Fruit fly (Drosophila melanogaster) whole organism, prepupa: ENCODE results near the gene Srx.

Source experiments
- Blimp-1 ChIP-seq: fragments of 200-800 bp; sonication (Bioruptor generic); optimal IDR thresholded peaks from 3 replicates; lab custom pipeline; 2017; ENCODE audit warnings: missing biosample characterization, missing genetic modification characterization, mild to moderate bottlenecking, moderate library complexity, missing genetic modification reagents
- CG10631 ChIP-seq: fragments of 200-800 bp; sonication (Bioruptor generic); optimal IDR thresholded peaks from 2 replicates; lab custom pipeline; 2016; ENCODE audit warnings: missing biosample characterization, missing genetic modification characterization
- CG10669 ChIP-seq: fragments of 200-800 bp; sonication (Bioruptor generic); optimal IDR thresholded peaks from 3 replicates; lab custom pipeline; 2018; ENCODE audit warnings: missing biosample characterization, mild to moderate bottlenecking, missing genetic modification characterization, moderate library complexity
- CG11294 ChIP-seq: fragments of 200-800 bp; sonication (Bioruptor generic); IDR thresholded peaks from 2 replicates; pipeline ENCODE4 v1.3.6; 2022; ENCODE audit warnings: missing biosample characterization, missing genetic modification characterization
- CG1621 ChIP-seq: fragments of 200-800 bp; sonication (Bioruptor generic); optimal IDR thresholded peaks from 3 replicates; lab custom pipeline; 2018; ENCODE audit warnings: missing biosample characterization, mild to moderate bottlenecking, missing genetic modification characterization
- CG16779 ChIP-seq: fragments of 200-800 bp; sonication (Bioruptor generic); optimal IDR thresholded peaks from 3 replicates; lab custom pipeline; 2017; ENCODE audit warnings: missing biosample characterization, mild to moderate bottlenecking, missing genetic modification characterization
- CG3032 ChIP-seq: fragments of 200-800 bp; optimal IDR thresholded peaks from 2 replicates; lab custom pipeline; 2019; ENCODE audit warnings: missing biosample characterization, mild to moderate bottlenecking, missing genetic modification characterization, moderate library complexity
- CG31627 ChIP-seq: fragments of 200-800 bp; sonication (Bioruptor generic); optimal IDR thresholded peaks from 3 replicates; lab custom pipeline; 2016; ENCODE audit warnings: missing biosample characterization, missing genetic modification characterization
- CG34406 ChIP-seq: fragments of 200-800 bp; sonication (Bioruptor generic); optimal IDR thresholded peaks from 3 replicates; lab custom pipeline; 2016; ENCODE audit warnings: missing biosample characterization, missing genetic modification characterization
- CG6163 ChIP-seq: fragments of 200-800 bp; sonication (Bioruptor generic); IDR thresholded peaks from 3 replicates; pipeline ENCODE4 v1.3.6; 2022; ENCODE audit warnings: missing biosample characterization, missing genetic modification characterization
- CG6792 ChIP-seq: fragments of 200-800 bp; sonication (Bioruptor generic); optimal IDR thresholded peaks from 3 replicates; lab custom pipeline; 2016; ENCODE audit warnings: missing biosample characterization, missing genetic modification characterization
- CG6808 ChIP-seq: fragments of 200-800 bp; sonication (Bioruptor generic); optimal IDR thresholded peaks from 3 replicates; lab custom pipeline; 2017; ENCODE audit warnings: missing biosample characterization, missing genetic modification characterization, mild to moderate bottlenecking, moderate library complexity, missing genetic modification reagents
- CG6854 ChIP-seq: fragments of 200-800 bp; sonication (Bioruptor generic); optimal IDR thresholded peaks from 2 replicates; lab custom pipeline; 2017; ENCODE audit warnings: missing biosample characterization, mild to moderate bottlenecking, missing genetic modification characterization
- CG8319 ChIP-seq: fragments of 200-800 bp; sonication (Bioruptor generic); optimal IDR thresholded peaks from 3 replicates; lab custom pipeline; 2016; ENCODE audit warnings: missing biosample characterization, missing genetic modification characterization
- CG8632 ChIP-seq: fragments of 200-800 bp; sonication (Bioruptor generic); optimal IDR thresholded peaks from 3 replicates; lab custom pipeline; 2016; ENCODE audit warnings: missing biosample characterization, missing genetic modification characterization
- CG9139 ChIP-seq: fragments of 200-800 bp; sonication (Bioruptor generic); optimal IDR thresholded peaks from 3 replicates; lab custom pipeline; 2017; ENCODE audit warnings: missing biosample characterization, mild to moderate bottlenecking, missing genetic modification characterization
- Eip75B ChIP-seq: fragments of 200-800 bp; sonication (Bioruptor generic); optimal IDR thresholded peaks from 3 replicates; lab custom pipeline; 2016; ENCODE audit warnings: missing biosample characterization, missing genetic modification characterization
- Eip78C ChIP-seq: fragments of 200-800 bp; sonication (Bioruptor generic); peaks from one replicate; lab custom pipeline; 2016; ENCODE audit warnings: missing biosample characterization, missing genetic modification characterization
- Ets96B ChIP-seq: fragments of 200-800 bp; optimal IDR thresholded peaks from 2 replicates; lab custom pipeline; 2019; ENCODE audit warnings: missing biosample characterization, mild to moderate bottlenecking, missing genetic modification characterization, moderate library complexity
- Hr38 ChIP-seq: sonication (Bioruptor generic); optimal IDR thresholded peaks from 2 replicates; lab custom pipeline; 2016; ENCODE audit warnings: missing biosample characterization, missing genetic modification characterization
- Hr39 ChIP-seq: fragments of 200-800 bp; sonication (Bioruptor generic); optimal IDR thresholded peaks from 2 replicates; lab custom pipeline; 2016; ENCODE audit warnings: missing biosample characterization, missing genetic modification characterization
- Lpt ChIP-seq: fragments of 200-800 bp; sonication (Bioruptor generic); optimal IDR thresholded peaks from 3 replicates; lab custom pipeline; 2016; ENCODE audit warnings: missing biosample characterization, missing genetic modification characterization
- OdsH ChIP-seq: fragments of 200-800 bp; sonication (Bioruptor generic); optimal IDR thresholded peaks from 3 replicates; lab custom pipeline; 2016; ENCODE audit warnings: missing biosample characterization, missing genetic modification characterization
- Smox ChIP-seq: fragments of 200-800 bp; sonication (Bioruptor generic); optimal IDR thresholded peaks from 3 replicates; lab custom pipeline; 2016; ENCODE audit warnings: missing biosample characterization, missing genetic modification characterization
- Sox102F ChIP-seq: fragments of 200-800 bp; sonication (Bioruptor generic); optimal IDR thresholded peaks from 2 replicates; lab custom pipeline; 2016; ENCODE audit warnings: missing biosample characterization, mild to moderate bottlenecking, missing genetic modification characterization
- Sox14 ChIP-seq: fragments of 200-800 bp; sonication (Bioruptor generic); optimal IDR thresholded peaks from 3 replicates; lab custom pipeline; 2016; ENCODE audit warnings: missing biosample characterization, missing genetic modification characterization
- Sox15 ChIP-seq: fragments of 200-800 bp; sonication (Bioruptor generic); optimal IDR thresholded peaks from 3 replicates; lab custom pipeline; 2016; ENCODE audit warnings: missing biosample characterization, missing genetic modification characterization
- achi ChIP-seq: fragments of 200-800 bp; sonication (Bioruptor generic); optimal IDR thresholded peaks from 3 replicates; lab custom pipeline; 2016; ENCODE audit warnings: missing biosample characterization, missing genetic modification characterization
- acj6 ChIP-seq: fragments of 200-800 bp; sonication (Bioruptor generic); optimal IDR thresholded peaks from 3 replicates; lab custom pipeline; 2016; ENCODE audit warnings: missing biosample characterization, missing genetic modification characterization
- cyc ChIP-seq: fragments of 200-800 bp; sonication (Bioruptor generic); optimal IDR thresholded peaks from 3 replicates; lab custom pipeline; 2016; ENCODE audit warnings: missing biosample characterization, missing genetic modification characterization
- dac ChIP-seq: fragments of 200-800 bp; sonication (Bioruptor generic); optimal IDR thresholded peaks from 2 replicates; lab custom pipeline; 2017; ENCODE audit warnings: missing biosample characterization, mild to moderate bottlenecking, missing genetic modification characterization
- dsx ChIP-seq: fragments of 200-800 bp; optimal IDR thresholded peaks from 3 replicates; lab custom pipeline; 2019; ENCODE audit warnings: missing biosample characterization, mild to moderate bottlenecking, missing genetic modification characterization, moderate library complexity; ENCODE audit not compliant: poor library complexity, severe bottlenecking
- eg ChIP-seq: fragments of 200-800 bp; sonication (Bioruptor generic); IDR thresholded peaks from 3 replicates; pipeline ENCODE4 v1.3.6; 2022; ENCODE audit warnings: missing biosample characterization, missing genetic modification characterization
- esn ChIP-seq: fragments of 200-800 bp; sonication (Bioruptor generic); optimal IDR thresholded peaks from 2 replicates; lab custom pipeline; 2016; ENCODE audit warnings: missing biosample characterization, mild to moderate bottlenecking, missing genetic modification characterization, moderate library complexity
- fd59A ChIP-seq: fragments of 200-800 bp; sonication (Bioruptor generic); optimal IDR thresholded peaks from 2 replicates; lab custom pipeline; 2017; ENCODE audit warnings: missing biosample characterization, mild to moderate bottlenecking, missing genetic modification characterization, missing genetic modification reagents
- fkh ChIP-seq: fragments of 200-800 bp; sonication (Bioruptor generic); optimal IDR thresholded peaks from 3 replicates; lab custom pipeline; 2017; ENCODE audit warnings: missing biosample characterization, mild to moderate bottlenecking, missing genetic modification characterization, moderate library complexity
- lz ChIP-seq: fragments of 200-800 bp; sonication (Bioruptor generic); optimal IDR thresholded peaks from 3 replicates; lab custom pipeline; 2016; ENCODE audit warnings: missing biosample characterization, missing genetic modification characterization
- net ChIP-seq: fragments of 200-800 bp; sonication (Bioruptor generic); optimal IDR thresholded peaks from 3 replicates; lab custom pipeline; 2016; ENCODE audit warnings: missing biosample characterization, missing genetic modification characterization
- pdm3 ChIP-seq: fragments of 200-800 bp; sonication (Bioruptor generic); optimal IDR thresholded peaks from 3 replicates; lab custom pipeline; 2016; ENCODE audit warnings: missing biosample characterization, missing genetic modification characterization
- salr ChIP-seq, 2 experiments: fragments of 200-800 bp; sonication (Bioruptor generic); optimal IDR thresholded peaks; 3 replicates each; lab custom pipeline; 2016 to 2018; ENCODE audit warnings: missing biosample characterization in 2 of 2, missing genetic modification characterization in 2 of 2, mild to moderate bottlenecking in 1 of 2
- spab ChIP-seq: fragments of 200-800 bp; sonication (Bioruptor generic); optimal IDR thresholded peaks from 2 replicates; lab custom pipeline; 2017; ENCODE audit warnings: missing biosample characterization, mild to moderate bottlenecking, missing genetic modification characterization, missing genetic modification reagents
- ss ChIP-seq, 2 experiments: fragments of 200-800 bp; sonication (Bioruptor generic); optimal IDR thresholded peaks; 2 replicates in 1 of 2; 3 replicates in 1 of 2; lab custom pipeline; 2017 to 2018; ENCODE audit warnings: mild to moderate bottlenecking in 2 of 2, missing biosample characterization in 2 of 2, missing genetic modification characterization in 2 of 2, moderate library complexity in 1 of 2
- svp ChIP-seq: fragments of 200-800 bp; sonication (Bioruptor generic); peaks from one replicate; lab custom pipeline; 2016; ENCODE audit warnings: missing biosample characterization, missing genetic modification characterization
- topi ChIP-seq: fragments of 200-800 bp; sonication (Bioruptor generic); optimal IDR thresholded peaks from 3 replicates; lab custom pipeline; 2016; ENCODE audit warnings: missing biosample characterization, missing genetic modification characterization
- vri ChIP-seq: fragments of 200-800 bp; sonication (Bioruptor generic); optimal IDR thresholded peaks from 3 replicates; lab custom pipeline; 2016; ENCODE audit warnings: missing biosample characterization, mild to moderate bottlenecking, missing genetic modification characterization

Gene Srx

DNA sequence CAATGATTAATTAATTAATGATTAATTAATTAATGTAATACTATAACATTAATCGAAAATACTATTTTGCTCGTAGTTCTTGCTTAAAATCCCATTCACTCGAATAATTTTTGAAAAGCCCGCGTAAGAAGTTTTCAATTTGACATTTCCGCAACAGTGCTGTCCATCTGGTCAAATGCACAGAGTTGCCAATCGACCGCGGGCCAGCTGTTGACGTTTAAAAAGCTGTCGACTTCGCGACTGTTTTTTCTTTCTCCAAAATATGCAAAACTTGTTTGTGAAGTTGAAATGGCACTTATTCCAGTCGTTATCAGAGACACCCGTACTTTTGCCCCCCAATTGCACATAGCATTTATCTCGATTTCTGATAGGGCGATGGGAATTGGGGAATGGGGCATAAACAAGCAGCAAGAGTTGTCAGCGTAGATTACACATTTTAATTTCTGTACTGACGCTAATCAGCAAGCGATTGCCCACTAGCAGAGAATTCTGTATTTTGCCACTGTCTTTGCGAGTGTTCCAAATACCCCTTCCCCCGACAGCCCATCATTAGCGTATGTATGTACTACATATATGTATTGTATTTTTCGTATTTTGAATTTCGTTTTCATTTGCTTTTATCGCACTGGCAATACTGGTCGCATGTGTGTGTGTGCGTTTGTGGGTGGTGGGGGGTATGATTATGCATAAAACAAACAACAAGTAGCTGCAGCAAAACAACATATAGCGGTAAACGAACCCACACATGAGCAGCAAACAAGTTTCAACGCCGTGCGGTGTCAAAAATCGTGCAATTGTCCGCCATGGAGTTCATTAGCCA is at the start of gene Srx (continued):
- TF ChIP-seq dsx (peak; percentile 18), eg (GFP tag; lab: Robert Waterston, UW) (peak; percentile 66), CG11294 (GFP tag; lab: Robert Waterston, UW) (no peak), Hr38 (GFP tag; lab: Kevin White, UChicago) (no peak), CG8632 (GFP tag; lab: Kevin White, UChicago) (peak; percentile 39), svp (GFP tag; lab: Kevin White, UChicago) (no peak), achi (GFP tag; lab: Kevin White, UChicago) (peak; percentile 99), CG10669 (GFP tag; lab: Kevin White, UChicago) (no peak), CG6792 (GFP tag; lab: Kevin White, UChicago) (no peak), CG16779 (no peak)

DNA sequence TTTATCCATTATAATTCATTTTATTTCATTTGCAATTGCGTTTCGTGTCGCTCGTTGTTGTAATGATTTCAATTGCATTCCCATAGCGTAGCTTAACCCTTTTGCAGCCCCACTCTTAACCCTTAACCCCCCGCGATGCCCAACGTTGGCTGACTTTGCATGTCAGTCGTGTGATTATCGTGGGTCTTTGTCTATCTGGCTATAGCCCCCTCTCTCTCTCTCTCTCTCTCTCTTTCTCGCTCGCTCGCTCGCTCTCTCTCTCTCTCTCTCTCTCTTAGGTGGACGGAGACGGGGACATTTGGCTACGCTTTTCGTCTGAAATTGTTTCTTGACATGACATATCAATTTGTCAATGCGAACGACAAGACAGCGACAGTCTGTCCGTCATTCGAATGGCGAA is 44.6 kb upstream of the Srx start:
- no peak for TF ChIP-seq CG8319 (GFP tag; lab: Kevin White, UChicago)
- TF ChIP-seq ss (GFP tag; optimal IDR thresholded peaks at IDR 0.05; lab: Kevin White, UChicago) = peak in 1 of 2 experiments; percentile 67
- TF ChIP-seq esn (GFP tag; lab: Kevin White, UChicago) = no peak

DNA sequence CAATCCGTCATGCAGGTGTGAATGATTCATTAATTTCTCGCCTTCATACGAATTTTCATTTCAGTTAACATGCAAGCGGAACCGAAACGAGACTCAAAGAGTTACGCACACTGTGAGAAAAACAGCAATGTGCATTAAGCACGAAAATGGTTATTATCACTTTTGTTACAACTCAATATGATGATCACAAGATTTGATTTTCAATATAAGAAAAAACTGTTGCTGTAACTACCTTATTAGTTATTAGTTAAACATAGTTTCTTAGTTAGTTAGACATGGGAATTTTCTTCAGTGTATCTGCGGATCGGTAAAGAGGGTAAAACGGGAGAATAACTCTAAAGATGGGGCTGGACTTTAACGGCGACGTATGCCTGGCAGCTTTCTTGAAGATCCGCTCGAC is 42.0 kb upstream of the Srx start:
- TF ChIP-seq fd59A (GFP tag; lab: Kevin White, UChicago) (peak; percentile 34), CG9139 (no peak), Blimp-1 (GFP tag; lab: Kevin White, UChicago) (peak; percentile 29), Hr38 (GFP tag; lab: Kevin White, UChicago) (no peak), Eip75B (GFP tag; lab: Kevin White, UChicago) (peak; percentile 42), Lpt (GFP tag; lab: Kevin White, UChicago) (no peak), CG6854 (peak; percentile 21), Eip78C (GFP tag; lab: Kevin White, UChicago) (peak; percentile 84), achi (GFP tag; lab: Kevin White, UChicago) (peak; percentile 42), dsx (peak; percentile 56), CG6808 (GFP tag; lab: Kevin White, UChicago) (peak; percentile 30), CG31627 (peak; percentile 60), cyc (peak; percentile 54), svp (GFP tag; lab: Kevin White, UChicago) (peak; percentile 88), Sox14 (GFP tag; lab: Kevin White, UChicago) (peak; percentile 52), CG1621 (peak; percentile 35), CG34406 (GFP tag; lab: Kevin White, UChicago) (peak; percentile 20), CG3032 (tag; lab: Kevin White, UChicago) (peak; percentile 39), OdsH (GFP tag; lab: Kevin White, UChicago) (peak; percentile 71), net (GFP tag; lab: Kevin White, UChicago) (no peak), esn (GFP tag; lab: Kevin White, UChicago) (peak; percentile 74), CG16779 (no peak), Ets96B (tag; lab: Kevin White, UChicago) (peak; percentile 57), Hr39 (GFP tag; lab: Kevin White, UChicago) (peak; percentile 72), CG8319 (GFP tag; lab: Kevin White, UChicago) (no peak), pdm3 (GFP tag; lab: Kevin White, UChicago) (peak; percentile 20), CG8632 (GFP tag; lab: Kevin White, UChicago) (peak; percentile 32), topi (GFP tag; lab: Kevin White, UChicago) (peak; percentile 73), CG10631 (GFP tag; lab: Kevin White, UChicago) (peak; percentile 23), Sox15 (GFP tag; lab: Kevin White, UChicago) (no peak), dac (no peak), lz (GFP tag; lab: Kevin White, UChicago) (peak; percentile 66), CG6163 (GFP tag; lab: Robert Waterston, UW) (peak; percentile 57; the same call in 2 of the 3 replicates), salr (GFP tag; optimal IDR thresholded peaks at IDR 0.05; lab: Kevin White, UChicago) (peak in 1 of 2 experiments; percentile 8), acj6 (GFP tag; lab: Kevin White, UChicago) (peak; percentile 34), Smox (peak; percentile 68), vri (GFP tag; lab: Kevin White, UChicago) (peak; percentile 50), CG6792 (GFP tag; lab: Kevin White, UChicago) (peak; percentile 52), spab (GFP tag; lab: Kevin White, UChicago) (peak; percentile 11), fkh (GFP tag; lab: Kevin White, UChicago) (no peak), Sox102F (GFP tag; lab: Kevin White, UChicago) (peak; percentile 71)
